Fruit fly (Drosophila melanogaster) whole organism, pupa: ENCODE results near the gene Pex11c.

Experiments used
- CG10348 ChIP-seq: fragments of 200-800 bp; sonication (Bioruptor generic); IDR thresholded peaks from 2 replicates; pipeline ENCODE4 v1.3.6; 2022; ENCODE audit warnings: missing biosample characterization, missing genetic modification characterization
- CG12605 ChIP-seq: fragments of 200-800 bp; sonication (Bioruptor generic); IDR thresholded peaks from 2 replicates; pipeline ENCODE4 v1.3.6; 2022; ENCODE audit warnings: missing biosample characterization, missing genetic modification characterization
- CG13204 ChIP-seq: fragments of 200-800 bp; sonication (Bioruptor generic); optimal IDR thresholded peaks from 2 replicates; lab custom pipeline; 2018; ENCODE audit warnings: missing biosample characterization, mild to moderate bottlenecking, missing genetic modification characterization, moderate library complexity
- CG14655 ChIP-seq: fragments of 200-800 bp; sonication (Bioruptor generic); optimal IDR thresholded peaks from 3 replicates; lab custom pipeline; 2017; ENCODE audit warnings: mild to moderate bottlenecking, missing biosample characterization, missing genetic modification reagents, missing genetic modification characterization
- CG15710 ChIP-seq: fragments of 200-800 bp; sonication (Bioruptor generic); optimal IDR thresholded peaks from 2 replicates; lab custom pipeline; 2018; ENCODE audit warnings: missing biosample characterization, mild to moderate bottlenecking, missing genetic modification characterization, moderate library complexity
- CG17806 ChIP-seq: fragments of 200-800 bp; sonication (Bioruptor generic); optimal IDR thresholded peaks from 2 replicates; lab custom pipeline; 2018; ENCODE audit warnings: missing biosample characterization, mild to moderate bottlenecking, missing genetic modification characterization, moderate library complexity
- CG32121 ChIP-seq: fragments of 200-800 bp; sonication (Bioruptor generic); IDR thresholded peaks from 2 replicates; pipeline ENCODE4 v1.3.6; 2022; ENCODE audit warnings: missing biosample characterization, missing genetic modification characterization
- CG34367 ChIP-seq: fragments of 200-800 bp; sonication (Bioruptor generic); optimal IDR thresholded peaks from 2 replicates; lab custom pipeline; 2018; ENCODE audit warnings: missing biosample characterization, mild to moderate bottlenecking, missing genetic modification characterization
- CG4496 ChIP-seq: fragments of 200-800 bp; sonication (Bioruptor generic); IDR thresholded peaks from 3 replicates; pipeline ENCODE4 v1.3.6; 2022; ENCODE audit warnings: missing biosample characterization, missing genetic modification characterization
- CG8159 ChIP-seq: fragments of 200-800 bp; sonication (Bioruptor generic); optimal IDR thresholded peaks from 3 replicates; lab custom pipeline; 2018; ENCODE audit warnings: missing biosample characterization, mild to moderate bottlenecking, missing genetic modification characterization, moderate library complexity
- CG8301 ChIP-seq: fragments of 200-800 bp; sonication (Bioruptor generic); optimal IDR thresholded peaks from 2 replicates; lab custom pipeline; 2018; ENCODE audit warnings: missing biosample characterization, mild to moderate bottlenecking, missing genetic modification characterization
- CG9948 ChIP-seq: fragments of 200-800 bp; sonication (Bioruptor generic); optimal IDR thresholded peaks from 2 replicates; lab custom pipeline; 2018; ENCODE audit warnings: missing biosample characterization, mild to moderate bottlenecking, missing genetic modification characterization, moderate library complexity
- D1 ChIP-seq: fragments of 200-800 bp; sonication (Bioruptor generic); optimal IDR thresholded peaks from 2 replicates; lab custom pipeline; 2018; ENCODE audit warnings: missing biosample characterization, mild to moderate bottlenecking, missing genetic modification characterization, moderate library complexity
- EcR ChIP-seq: fragments of 200-800 bp; sonication (Bioruptor generic); optimal IDR thresholded peaks from 3 replicates; lab custom pipeline; 2019; ENCODE audit warnings: missing biosample characterization, missing genetic modification characterization, mild to moderate bottlenecking, moderate library complexity, missing genetic modification reagents
- Ets98B ChIP-seq: fragments of 200-800 bp; sonication (Bioruptor generic); IDR thresholded peaks from 2 replicates; pipeline ENCODE4 v1.3.6; 2022; ENCODE audit warnings: missing biosample characterization, missing genetic modification characterization
- Pif1A ChIP-seq: fragments of 200-800 bp; sonication (Bioruptor generic); optimal IDR thresholded peaks from 3 replicates; lab custom pipeline; 2016; ENCODE audit warnings: missing biosample characterization, missing genetic modification characterization
- Pif1B ChIP-seq: fragments of 200-800 bp; sonication (Bioruptor generic); optimal IDR thresholded peaks from 3 replicates; lab custom pipeline; 2016; ENCODE audit warnings: missing biosample characterization, missing genetic modification characterization
- Snoo ChIP-seq: fragments of 200-800 bp; sonication (Bioruptor generic); optimal IDR thresholded peaks from 3 replicates; lab custom pipeline; 2017; ENCODE audit warnings: missing biosample characterization, mild to moderate bottlenecking, missing genetic modification characterization, inconsistent platforms
- fd96Ca ChIP-seq: fragments of 200-800 bp; sonication (Bioruptor generic); IDR thresholded peaks from 3 replicates; pipeline ENCODE4 v1.3.6; 2022; ENCODE audit warnings: missing biosample characterization, missing genetic modification characterization
- gl ChIP-seq: fragments of 200-800 bp; sonication (Bioruptor generic); optimal IDR thresholded peaks from 2 replicates; lab custom pipeline; 2018; ENCODE audit warnings: missing biosample characterization, mild to moderate bottlenecking, missing genetic modification characterization
- rn ChIP-seq: fragments of 200-800 bp; sonication (Bioruptor generic); IDR thresholded peaks from 2 replicates; pipeline ENCODE4 v1.3.6; 2022; ENCODE audit warnings: missing biosample characterization, missing genetic modification characterization

Pex11c gene

dm6 chr3R:23215434-23215730 lies 42.8 kb upstream of the Pex11c start:
- TF ChIP-seq CG8301: no peak
- no peak for TF ChIP-seq CG32121
- no peak for TF ChIP-seq CG10348 (GFP tag; lab: Robert Waterston, UW)
- no peak for TF ChIP-seq Ets98B (GFP tag; lab: Robert Waterston, UW)
- TF ChIP-seq CG15710 (tag; lab: Kevin White, UChicago): no peak
- no peak for TF ChIP-seq rn (GFP tag; lab: Robert Waterston, UW)
- no peak for TF ChIP-seq Pif1B (GFP tag; lab: Kevin White, UChicago)
- TF ChIP-seq gl (tag; lab: Kevin White, UChicago): no peak
- no peak for TF ChIP-seq EcR
- TF ChIP-seq CG34367 (tag; lab: Kevin White, UChicago): no peak
- TF ChIP-seq CG9948 (tag; lab: Kevin White, UChicago): no peak
- TF ChIP-seq Pif1A (GFP tag; lab: Kevin White, UChicago): no peak
- TF ChIP-seq CG4496 (GFP tag; lab: Robert Waterston, UW): no peak
- TF ChIP-seq CG17806: no peak
- TF ChIP-seq D1: no peak

DNA sequence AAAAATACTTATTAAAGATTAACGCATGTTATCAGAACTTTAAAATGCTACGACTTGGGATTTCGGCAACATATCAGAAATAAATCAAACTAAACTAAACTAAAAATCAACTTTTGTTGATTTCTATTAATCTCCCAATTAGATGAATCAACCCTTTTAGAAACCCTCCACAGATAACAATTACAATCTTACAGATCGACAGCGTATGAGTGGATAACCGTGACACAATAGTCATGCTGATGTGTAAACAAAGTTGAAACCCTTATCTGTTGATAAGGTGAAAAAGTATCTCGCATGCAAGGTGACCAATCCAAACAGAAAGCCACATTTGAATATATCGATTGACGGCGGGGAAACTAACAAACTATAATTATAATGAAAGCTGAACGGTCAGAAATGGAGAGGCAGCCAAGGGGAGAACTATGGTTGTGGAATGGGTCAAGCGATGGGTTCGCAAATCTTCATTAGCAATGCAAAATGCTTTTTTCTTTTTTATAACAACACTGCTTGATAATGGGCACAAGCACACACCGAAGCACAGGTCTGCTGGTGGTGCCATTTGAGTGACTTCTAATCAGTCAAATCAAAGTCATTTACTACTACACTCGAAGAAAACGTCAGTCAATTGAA lies 40.9 kb upstream of the Pex11c start:
- TF ChIP-seq Pif1A (GFP tag; lab: Kevin White, UChicago) (no peak), EcR (no peak), gl (tag; lab: Kevin White, UChicago) (no peak), CG12605 (GFP tag; lab: Robert Waterston, UW) (no peak), CG13204 (GFP tag; lab: Kevin White, UChicago) (no peak)

- peak; percentile 16; the same call in 1 of the 3 replicates for TF ChIP-seq CG4496 (GFP tag; lab: Robert Waterston, UW)
- TF ChIP-seq EcR: peak; percentile 88
- TF ChIP-seq fd96Ca (GFP tag; lab: Robert Waterston, UW): no peak
Observed at dm6 chr3R:23220239-23221002, 37.7 kb upstream of the Pex11c start.

DNA sequence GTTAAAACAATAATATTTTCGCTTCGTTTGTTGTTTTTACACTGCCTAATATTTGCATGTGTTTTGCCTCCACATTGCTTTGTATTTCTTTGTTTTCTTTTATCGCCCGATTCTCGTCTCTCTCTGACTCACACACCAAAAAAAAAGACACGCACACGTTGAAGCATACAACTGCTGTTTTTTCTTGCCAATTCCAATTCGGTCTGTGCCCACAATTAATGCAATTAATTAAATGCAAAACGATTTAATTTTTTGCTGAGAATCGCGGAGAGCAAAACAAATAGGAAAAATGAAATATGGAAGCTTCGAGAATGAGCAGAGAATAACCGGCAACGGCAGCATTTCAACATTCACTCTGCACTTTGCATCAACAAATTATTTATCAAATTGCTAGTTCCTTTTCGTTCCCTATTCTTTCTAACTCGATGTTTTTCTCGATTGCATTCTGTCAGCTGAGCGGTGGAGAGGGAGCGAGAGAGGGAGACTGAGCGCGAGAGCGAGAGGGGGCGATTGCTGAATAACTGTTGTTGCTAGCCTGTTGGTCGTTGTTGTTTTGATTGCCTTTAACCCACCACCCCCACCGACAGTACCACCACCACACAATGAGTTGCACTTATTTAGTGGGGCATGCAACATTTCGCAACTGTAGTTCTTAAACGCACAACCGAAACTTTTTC lies 37.0 kb upstream of the Pex11c start:
- TF ChIP-seq CG14655 (peak; percentile 10), CG8159 (tag; lab: Kevin White, UChicago) (peak; percentile 15), CG9948 (tag; lab: Kevin White, UChicago) (no peak), CG4496 (GFP tag; lab: Robert Waterston, UW) (no peak), CG13204 (GFP tag; lab: Kevin White, UChicago) (no peak), fd96Ca (GFP tag; lab: Robert Waterston, UW) (0 out of 3 replicates have a peak, but pooled peaks have one; percentile 15), CG32121 (no peak)
- TF ChIP-seq, all 21 proteins: peak for 3

DNA sequence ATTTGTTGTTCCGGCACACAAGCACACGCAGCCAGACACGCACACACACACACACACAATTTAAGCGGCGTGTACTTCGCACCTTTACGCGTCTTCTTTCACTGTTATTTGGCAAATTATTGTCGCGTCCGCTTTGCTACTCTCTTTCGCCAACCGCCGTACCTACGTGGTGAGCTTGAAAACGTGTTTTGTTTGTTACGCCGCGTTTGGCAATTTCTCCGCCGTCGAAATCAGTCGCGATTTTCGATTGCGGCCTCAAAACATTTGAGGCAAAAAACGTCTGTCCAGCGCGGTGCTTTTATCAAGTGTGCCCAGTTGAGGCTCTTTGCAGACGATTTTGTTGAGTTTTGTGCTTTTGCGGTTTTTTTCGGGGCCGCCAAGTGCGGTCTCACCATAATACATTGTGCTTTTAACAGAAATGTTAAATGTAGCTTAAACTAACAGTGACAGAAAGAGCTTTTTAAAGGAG lies 36.5 kb upstream of the Pex11c start:
- no peak for TF ChIP-seq CG14655
- peak; percentile 53; the same call in 2 of the 3 replicates for TF ChIP-seq CG4496 (GFP tag; lab: Robert Waterston, UW)
- TF ChIP-seq CG13204 (GFP tag; lab: Kevin White, UChicago): peak; percentile 3
- no peak for TF ChIP-seq CG8301
- TF ChIP-seq CG17806: peak; percentile 7
- peak; percentile 38 for TF ChIP-seq Snoo (tag; lab: Kevin White, UChicago)
- peak; percentile 32 for TF ChIP-seq EcR
- peak; percentile 7 for TF ChIP-seq CG15710 (tag; lab: Kevin White, UChicago)
- TF ChIP-seq CG9948 (tag; lab: Kevin White, UChicago): no peak
- peak; percentile 47 for TF ChIP-seq gl (tag; lab: Kevin White, UChicago)

- TF ChIP-seq rn (GFP tag; lab: Robert Waterston, UW) (no peak), CG32121 (no peak), Ets98B (GFP tag; lab: Robert Waterston, UW) (no peak), D1 (no peak), Snoo (tag; lab: Kevin White, UChicago) (no peak), CG8301 (no peak), Pif1A (GFP tag; lab: Kevin White, UChicago) (no peak), CG9948 (tag; lab: Kevin White, UChicago) (no peak), CG8159 (tag; lab: Kevin White, UChicago) (no peak), CG12605 (GFP tag; lab: Robert Waterston, UW) (no peak), gl (tag; lab: Kevin White, UChicago) (no peak), fd96Ca (GFP tag; lab: Robert Waterston, UW) (no peak), CG4496 (GFP tag; lab: Robert Waterston, UW) (no peak), CG13204 (GFP tag; lab: Kevin White, UChicago) (no peak), Pif1B (GFP tag; lab: Kevin White, UChicago) (no peak), CG17806 (no peak), CG10348 (GFP tag; lab: Robert Waterston, UW) (no peak), CG14655 (no peak), CG15710 (tag; lab: Kevin White, UChicago) (no peak), EcR (no peak)
Observed at dm6 chr3R:23223151-23223810, 34.9 kb upstream of the Pex11c start.
